Fruit fly (Drosophila melanogaster): ENCODE results near the gene peb.

dm6 chrX:4675054-4675453, 57.7 kb downstream of the peb start:
- TF ChIP-seq insv (optimal IDR thresholded peaks at IDR 0.05) (no peak), psq (optimal IDR thresholded peaks at IDR 0.05) (no peak), ttk (optimal IDR thresholded peaks at IDR 0.05) (no peak), h (optimal IDR thresholded peaks at IDR 0.05) (no peak), Sin3A (optimal IDR thresholded peaks at IDR 0.05) (no peak)
